Fruit fly (Drosophila melanogaster): ENCODE results near the gene lbe.

DNA sequence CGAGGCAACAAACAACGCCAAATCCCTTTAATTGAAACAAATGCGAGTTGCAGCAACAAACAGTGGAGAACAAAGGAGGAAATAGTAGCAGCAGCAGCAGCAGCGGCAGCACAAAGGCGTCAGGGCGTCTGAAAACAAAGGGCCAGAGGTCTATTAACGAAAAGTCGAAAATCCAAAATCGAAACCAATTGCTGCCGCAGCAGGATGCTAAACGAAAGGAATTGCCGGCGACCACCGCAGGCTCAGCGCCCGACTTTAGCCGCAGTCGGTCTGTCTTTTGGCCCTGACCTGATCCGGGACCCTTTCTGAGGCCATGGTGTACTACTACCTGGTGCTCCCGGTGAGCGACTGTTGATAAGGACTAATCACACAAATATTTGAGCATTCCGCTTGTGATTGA is 1.3 kb upstream of the lbe start:
- TF ChIP-seq Eip93F (GFP tag; optimal IDR thresholded peaks at IDR 0.05) (no peak), Gug (GFP tag; IDR thresholded peaks at IDR 0.05) (no peak), Sox15 (GFP tag; optimal IDR thresholded peaks at IDR 0.05) (no peak)

Data from whole organism, prepupa.